Fruit fly (Drosophila melanogaster) Kc167 (cell line): ENCODE data around the gene Atat.

ENCODE experiments used
- insv ChIP-seq: fragments of >200 bp; optimal IDR thresholded peaks from 3 replicates; lab custom pipeline; 2018; ENCODE audit warnings: missing external identifiers
- psq ChIP-seq: fragments of >200 bp; optimal IDR thresholded peaks from 2 replicates; lab custom pipeline; 2017; ENCODE audit warnings: missing external identifiers
- ttk ChIP-seq: sonication (Bioruptor generic); optimal IDR thresholded peaks from 2 replicates; lab custom pipeline; 2017; ENCODE audit warnings: missing external identifiers

dm6 chr3L:9441907-9442479 is 15.4 kb upstream of the Atat start, which contains the start of the genes Bet3 and Nf-YA:
- TF ChIP-seq insv (lab: Kevin White, UChicago): no peak
- TF ChIP-seq ttk: no peak
- no peak for TF ChIP-seq psq
